Worm (Caenorhabditis elegans) whole organism, L3 larva: Measurements from ENCODE around the gene C02E7.10.

ENCODE experiments used
- hmg-11 ChIP-seq: sonication (generic microtip); optimal IDR thresholded peaks from 2 replicates; lab custom pipeline; 2016; ENCODE audit warnings: missing genetic modification characterization, missing compliant biosample characterization
- skn-1 ChIP-seq: fragments of 150-350 bp; optimal IDR thresholded peaks from 2 replicates; lab custom pipeline; 2014; ENCODE audit warnings: missing biosample characterization, missing genetic modification characterization
- unc-62 ChIP-seq: fragments of 150-350 bp; sonication (generic microtip); optimal IDR thresholded peaks from 4 replicates; lab custom pipeline; 2014; ENCODE audit warnings: missing biosample characterization, missing genetic modification reagents, missing genetic modification characterization

ce11 chrV:4937337-4937736 is 4.5 kb upstream of the C02E7.10 start:
- TF ChIP-seq skn-1 (tag; lab: Kevin White, UChicago), result no peak
- TF ChIP-seq unc-62 (GFP tag; lab: Kevin White, UChicago), result no peak
- no peak for TF ChIP-seq hmg-11 (tag; lab: Kevin White, UChicago)
